Worm (Caenorhabditis elegans) whole organism, mixed stage, embryonic: ENCODE data around the gene madf-4.

Source experiments
- M03D4.4 ChIP-seq: sonication (generic microtip); optimal IDR thresholded peaks from 2 replicates; lab custom pipeline; 2017; ENCODE audit warnings: mild to moderate bottlenecking, missing genetic modification characterization, missing compliant biosample characterization
- bed-3 ChIP-seq: fragments of 200-800 bp; sonication (Bioruptor generic); optimal IDR thresholded peaks from 3 replicates; lab custom pipeline; 2018; ENCODE audit warnings: mild to moderate bottlenecking, missing genetic modification characterization, moderate library complexity, missing compliant biosample characterization
- blmp-1 ChIP-seq: fragments of 150-350 bp; optimal IDR thresholded peaks from 2 replicates; lab custom pipeline; 2014; ENCODE audit warnings: missing biosample characterization, missing genetic modification characterization
- ceh-43 ChIP-seq: fragments of 200-800 bp; sonication (Bioruptor generic); optimal IDR thresholded peaks from 2 replicates; lab custom pipeline; 2018; ENCODE audit warnings: mild to moderate bottlenecking, missing genetic modification characterization, moderate library complexity, missing compliant biosample characterization
- ceh-83 ChIP-seq: fragments of 200-800 bp; sonication (Bioruptor generic); optimal IDR thresholded peaks from 2 replicates; lab custom pipeline; 2018; ENCODE audit warnings: mild to moderate bottlenecking, missing genetic modification characterization, missing compliant biosample characterization
- ces-1 ChIP-seq: fragments of 150-350 bp; optimal IDR thresholded peaks from 2 replicates; lab custom pipeline; 2014; ENCODE audit warnings: missing biosample characterization, missing genetic modification reagents, missing genetic modification characterization
- cnd-1 ChIP-seq: fragments of 200-800 bp; sonication (Bioruptor generic); optimal IDR thresholded peaks from 2 replicates; lab custom pipeline; 2018; ENCODE audit warnings: mild to moderate bottlenecking, missing genetic modification characterization, missing compliant biosample characterization
- drap-1 ChIP-seq: fragments of 200-800 bp; sonication (Bioruptor generic); optimal IDR thresholded peaks from 3 replicates; lab custom pipeline; 2018; ENCODE audit warnings: mild to moderate bottlenecking, missing genetic modification characterization, missing compliant biosample characterization
- elt-3 ChIP-seq: fragments of 150-350 bp; optimal IDR thresholded peaks from 2 replicates; lab custom pipeline; 2014; ENCODE audit warnings: missing biosample characterization, missing genetic modification characterization
- flh-1 ChIP-seq: fragments of 200-800 bp; sonication (Bioruptor generic); optimal IDR thresholded peaks from 2 replicates; lab custom pipeline; 2018; ENCODE audit warnings: mild to moderate bottlenecking, missing genetic modification characterization, moderate library complexity, missing compliant biosample characterization
- ham-2 ChIP-seq: fragments of 200-800 bp; sonication (Bioruptor generic); optimal IDR thresholded peaks from 2 replicates; lab custom pipeline; 2018; ENCODE audit warnings: mild to moderate bottlenecking, missing genetic modification characterization, missing compliant biosample characterization
- hlh-1 ChIP-seq: fragments of 150-350 bp; optimal IDR thresholded peaks from 2 replicates; lab custom pipeline; 2014; ENCODE audit warnings: missing biosample characterization, missing genetic modification reagents, missing genetic modification characterization
- lin-13 ChIP-seq: fragments of 150-350 bp; optimal IDR thresholded peaks from 2 replicates; lab custom pipeline; 2014; ENCODE audit warnings: missing biosample characterization, missing genetic modification characterization
- lin-32 ChIP-seq: fragments of 200-800 bp; sonication (Bioruptor generic); optimal IDR thresholded peaks from 2 replicates; lab custom pipeline; 2018; ENCODE audit warnings: mild to moderate bottlenecking, missing genetic modification characterization, missing compliant biosample characterization
- lsy-2 ChIP-seq: fragments of 150-350 bp; optimal IDR thresholded peaks from 2 replicates; lab custom pipeline; 2014; ENCODE audit warnings: missing biosample characterization, missing genetic modification characterization
- mab-5 ChIP-seq: fragments of 150-350 bp; optimal IDR thresholded peaks from 2 replicates; lab custom pipeline; 2014; ENCODE audit warnings: missing biosample characterization, missing genetic modification characterization
- mep-1 ChIP-seq: fragments of 150-350 bp; optimal IDR thresholded peaks from 2 replicates; lab custom pipeline; 2017; ENCODE audit warnings: missing biosample characterization, missing genetic modification reagents, missing genetic modification characterization, inconsistent platforms
- mls-2 ChIP-seq: sonication (generic microtip); optimal IDR thresholded peaks from 2 replicates; lab custom pipeline; 2016; ENCODE audit warnings: mild to moderate bottlenecking, missing genetic modification characterization, moderate library complexity, missing compliant biosample characterization
- nhr-12 ChIP-seq: fragments of 150-350 bp; optimal IDR thresholded peaks from 2 replicates; lab custom pipeline; 2014; ENCODE audit warnings: missing biosample characterization, missing genetic modification characterization
- nhr-237 ChIP-seq: fragments of 150-350 bp; optimal IDR thresholded peaks from 2 replicates; lab custom pipeline; 2014; ENCODE audit warnings: missing biosample characterization, missing genetic modification characterization
- nhr-28 ChIP-seq: fragments of 150-350 bp; optimal IDR thresholded peaks from 2 replicates; lab custom pipeline; 2014; ENCODE audit warnings: missing biosample characterization, missing genetic modification characterization
- nhr-76 ChIP-seq: sonication (generic microtip); optimal IDR thresholded peaks from 2 replicates; lab custom pipeline; 2017; ENCODE audit warnings: missing biosample characterization, missing genetic modification characterization
- pha-4 ChIP-seq: fragments of 150-350 bp; optimal IDR thresholded peaks from 2 replicates; lab custom pipeline; 2018; ENCODE audit warnings: missing biosample characterization, missing genetic modification reagents, missing genetic modification characterization
- sem-2 ChIP-seq: fragments of 200-800 bp; sonication (Bioruptor generic); optimal IDR thresholded peaks from 2 replicates; lab custom pipeline; 2018; ENCODE audit warnings: mild to moderate bottlenecking, missing genetic modification characterization, missing compliant biosample characterization
- snpc-4 ChIP-seq: fragments of 150-350 bp; optimal IDR thresholded peaks from 2 replicates; lab custom pipeline; 2014; ENCODE audit warnings: missing biosample characterization, missing genetic modification characterization
- sptf-1 ChIP-seq: sonication (generic microtip); optimal IDR thresholded peaks from 2 replicates; lab custom pipeline; 2017; ENCODE audit warnings: mild to moderate bottlenecking, missing genetic modification characterization, moderate library complexity, missing compliant biosample characterization
- tbx-8 ChIP-seq: fragments of 200-800 bp; sonication (Bioruptor generic); optimal IDR thresholded peaks from 2 replicates; lab custom pipeline; 2018; ENCODE audit warnings: mild to moderate bottlenecking, missing genetic modification characterization, moderate library complexity, missing compliant biosample characterization
- unc-120 ChIP-seq: sonication (generic microtip); optimal IDR thresholded peaks from 2 replicates; lab custom pipeline; 2017; ENCODE audit warnings: missing genetic modification characterization, missing compliant biosample characterization; ENCODE audit not compliant: poor library complexity, severe bottlenecking
- unc-39 ChIP-seq: fragments of 150-350 bp; optimal IDR thresholded peaks from 2 replicates; lab custom pipeline; 2014; ENCODE audit warnings: missing biosample characterization, missing genetic modification characterization
- unc-62 ChIP-seq: fragments of 150-350 bp; optimal IDR thresholded peaks from 2 replicates; lab custom pipeline; 2014; ENCODE audit warnings: missing biosample characterization, missing genetic modification reagents, missing genetic modification characterization
- zip-8 ChIP-seq: fragments of 150-350 bp; optimal IDR thresholded peaks from 2 replicates; lab custom pipeline; 2014; ENCODE audit warnings: missing biosample characterization, missing genetic modification characterization
- ztf-11 ChIP-seq: fragments of 150-350 bp; optimal IDR thresholded peaks from 2 replicates; lab custom pipeline; 2014; ENCODE audit warnings: missing biosample characterization, missing genetic modification characterization

madf-4 gene

DNA sequence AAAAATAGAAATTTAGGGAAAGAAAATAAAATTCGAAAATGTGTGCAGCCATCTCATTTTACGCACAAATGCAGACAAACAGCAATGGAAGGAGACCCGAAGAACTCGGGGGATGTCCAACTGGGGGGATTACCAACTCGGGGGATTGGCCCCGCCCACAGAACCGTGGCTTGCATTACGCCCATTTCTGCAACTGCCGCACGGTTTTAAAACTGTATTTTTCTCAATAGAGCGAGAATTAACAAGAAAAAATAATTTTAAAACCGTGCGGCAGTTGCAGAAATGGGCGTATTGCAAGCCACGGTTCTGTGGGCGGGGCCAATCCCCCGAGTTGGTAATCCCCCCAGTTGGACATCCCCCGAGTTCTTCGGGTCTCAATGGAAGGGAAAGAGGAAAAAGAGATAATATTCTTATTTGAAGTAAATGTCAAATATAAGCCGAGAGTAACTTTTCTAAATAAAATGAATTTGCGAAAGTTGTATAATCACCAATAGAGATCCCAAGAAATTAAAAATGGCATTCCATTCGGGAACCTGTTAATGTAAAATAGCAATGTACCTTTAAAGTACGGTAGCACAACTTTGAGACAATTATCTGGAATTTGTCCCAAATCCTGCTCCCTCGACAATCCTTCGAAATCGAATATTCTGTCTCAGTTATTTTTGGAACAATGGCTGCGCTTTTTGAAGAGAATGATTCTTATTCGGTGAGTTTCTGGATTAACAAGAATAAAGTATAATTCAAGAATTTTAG, 18.6 kb upstream of the madf-4 start, which contains the start of the genes ruvb-1 and tofu-1:
TSS of gene ruvb-1 (minus strand) at position 72 of the 753 bp plus-strand sequence.
TSS of gene tofu-1 (plus strand) at position 417 of the 753 bp plus-strand sequence.
- TF ChIP-seq unc-120 (tag; lab: Kevin White, UChicago) (peak; percentile 28), mep-1 (tag; lab: Kevin White, UChicago) (peak; percentile 34), cnd-1 (tag; lab: Kevin White, UChicago) (peak; percentile 12), sptf-1 (peak; percentile 50), lsy-2 (peak; percentile 27), ham-2 (GFP tag; lab: Kevin White, UChicago) (peak; percentile 19), lin-13 (tag; lab: Kevin White, UChicago) (peak; percentile 24), ces-1 (peak; percentile 28)

DNA sequence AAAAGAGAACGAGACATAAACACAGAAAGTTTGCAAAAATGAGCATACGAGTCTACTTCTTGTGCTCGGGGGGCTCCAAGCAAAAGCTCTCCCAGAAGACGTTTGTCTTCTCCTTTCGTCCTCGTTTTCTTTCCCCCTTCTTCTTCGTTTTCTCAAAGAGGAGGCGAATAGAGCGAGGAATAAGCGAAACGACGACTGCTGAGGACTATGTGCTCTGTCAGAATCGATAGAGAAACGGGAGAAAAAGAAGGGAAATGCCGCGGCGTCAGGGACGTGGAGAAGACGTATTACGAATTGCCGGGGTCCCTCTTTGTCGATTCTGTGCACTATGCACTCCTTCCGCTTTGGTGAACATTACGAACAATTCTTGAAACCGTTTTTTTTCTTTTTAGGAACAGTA, 16.1 kb upstream of the madf-4 start:
- no peak for TF ChIP-seq ham-2 (GFP tag; lab: Kevin White, UChicago)
- TF ChIP-seq ces-1 = peak; percentile 46

DNA sequence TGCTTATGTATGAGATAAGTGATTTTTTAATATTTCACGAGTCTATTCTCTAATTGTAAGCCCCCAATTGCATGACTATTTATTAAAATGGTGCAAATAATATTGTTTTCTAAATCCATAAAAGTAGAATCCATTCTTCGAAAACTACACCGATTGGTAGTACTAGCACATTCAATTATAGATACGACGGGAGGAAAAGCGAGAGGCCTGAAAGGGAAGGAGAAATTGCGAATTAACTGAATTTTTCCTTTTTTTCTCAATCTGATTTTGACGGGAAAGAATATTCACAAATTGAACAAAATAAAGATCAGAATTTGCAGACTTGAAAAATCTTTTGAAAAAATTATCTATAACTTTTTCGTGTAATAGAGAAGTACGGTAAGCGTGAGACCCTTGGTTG, 14.9 kb upstream of the madf-4 start:
- TF ChIP-seq elt-3 = no peak
- TF ChIP-seq unc-120 (tag; lab: Kevin White, UChicago) = no peak
- no peak for TF ChIP-seq snpc-4 (tag; lab: Kevin White, UChicago)
- TF ChIP-seq nhr-12 (tag; lab: Kevin White, UChicago) = no peak
- no peak for TF ChIP-seq hlh-1 (tag; lab: Kevin White, UChicago)
- peak; percentile 89 for TF ChIP-seq ces-1

DNA sequence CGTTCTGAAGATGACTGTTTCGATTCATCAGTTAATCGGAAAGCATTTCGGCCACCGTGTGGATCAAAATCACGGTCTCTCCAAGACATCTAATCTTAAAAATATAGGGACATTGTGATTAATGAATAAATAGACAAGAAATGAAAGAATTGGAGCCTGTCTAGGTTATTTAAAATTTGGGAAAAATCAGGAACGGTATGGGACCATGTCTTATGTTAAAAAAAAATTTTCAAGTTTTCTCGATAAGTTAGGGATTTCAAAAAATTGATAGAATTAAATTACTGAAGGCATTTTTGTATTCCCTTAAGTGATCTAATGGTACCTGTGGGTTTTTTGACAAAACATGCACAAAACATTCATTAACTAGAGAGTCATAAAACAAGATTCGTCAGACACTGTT, 13.8 kb upstream of the madf-4 start, which contains the start of gene unc-41:
TSS of gene unc-41 (minus strand) at position 101 of the 400 bp plus-strand sequence.
- TF ChIP-seq blmp-1 (tag; lab: Kevin White, UChicago) (no peak), sem-2 (GFP tag; lab: Kevin White, UChicago) (no peak), ces-1 (no peak), lsy-2 (no peak)
- TF ChIP-seq, all 35 proteins: peak for 0

DNA sequence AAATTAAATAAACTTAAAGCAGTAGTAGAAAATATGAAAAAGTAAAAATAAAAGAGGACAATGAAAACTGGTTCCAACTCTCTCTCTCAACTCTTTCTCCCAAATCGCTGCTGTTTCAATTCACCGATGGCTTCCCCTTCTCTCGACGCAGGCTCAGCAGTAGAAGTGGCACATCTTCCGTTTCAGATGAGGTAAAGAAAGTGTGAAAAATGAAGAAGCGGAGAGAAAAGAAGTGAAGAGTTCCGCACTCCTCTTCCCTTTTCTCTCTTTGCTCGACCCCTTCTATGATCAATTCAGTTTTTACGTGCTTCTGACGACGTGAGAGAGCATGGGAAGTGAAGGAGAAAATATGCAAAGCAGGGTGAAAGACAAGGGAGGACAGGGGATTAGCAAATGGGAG, 12.0 kb upstream of the madf-4 start:
- TF ChIP-seq zip-8 (tag; lab: Kevin White, UChicago) (no peak), nhr-237 (no peak), ces-1 (peak; percentile 40), mep-1 (tag; lab: Kevin White, UChicago) (no peak), nhr-28 (no peak), hlh-1 (tag; lab: Kevin White, UChicago) (no peak)

DNA sequence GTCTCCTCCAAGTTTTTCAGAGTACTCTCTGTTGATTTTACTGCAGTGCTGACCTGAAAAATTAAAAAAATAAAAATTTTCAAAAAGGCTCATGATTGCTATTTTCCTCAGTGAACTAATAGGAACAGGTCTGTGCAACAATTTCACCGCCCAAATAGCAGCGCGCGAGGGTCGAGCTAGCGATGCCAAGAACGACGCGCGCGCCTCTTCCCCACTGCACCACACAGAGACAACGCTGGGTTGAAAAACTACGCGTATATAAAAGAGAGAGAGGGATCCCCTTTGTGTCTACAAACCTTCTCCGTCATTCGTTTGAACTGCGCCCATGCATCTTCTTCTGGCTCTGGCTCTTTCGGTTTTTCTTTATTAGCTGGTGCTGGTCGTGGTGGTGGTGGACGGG, 7.8 kb upstream of the madf-4 start:
- TF ChIP-seq mab-5 (tag; lab: Kevin White, UChicago) (no peak), ceh-43 (GFP tag; lab: Kevin White, UChicago) (peak; percentile 93), drap-1 (peak; percentile 97), sptf-1 (peak; percentile 97), lsy-2 (peak; percentile 28), flh-1 (GFP tag; lab: Kevin White, UChicago) (peak; percentile 86), ztf-11 (tag; lab: Kevin White, UChicago) (peak; percentile 25), nhr-76 (tag; lab: Kevin White, UChicago) (no peak), unc-62 (GFP tag; lab: Kevin White, UChicago) (peak; percentile 51), M03D4.4 (tag; lab: Kevin White, UChicago) (peak; percentile 95), blmp-1 (tag; lab: Kevin White, UChicago) (no peak), mls-2 (tag; lab: Kevin White, UChicago) (peak; percentile 96), ceh-83 (GFP tag; lab: Kevin White, UChicago) (peak; percentile 94), tbx-8 (peak; percentile 89), nhr-237 (no peak), pha-4 (tag; lab: Kevin White, UChicago) (peak; percentile 72), snpc-4 (tag; lab: Kevin White, UChicago) (no peak), unc-39 (tag; lab: Kevin White, UChicago) (peak; percentile 44), ham-2 (GFP tag; lab: Kevin White, UChicago) (peak; percentile 88), lin-13 (tag; lab: Kevin White, UChicago) (peak; percentile 58), elt-3 (no peak), bed-3 (GFP tag; lab: Kevin White, UChicago) (peak; percentile 90), sem-2 (GFP tag; lab: Kevin White, UChicago) (peak; percentile 89), mep-1 (tag; lab: Kevin White, UChicago) (peak; percentile 53), nhr-28 (peak; percentile 30), lin-32 (peak; percentile 92), cnd-1 (tag; lab: Kevin White, UChicago) (peak; percentile 93), hlh-1 (tag; lab: Kevin White, UChicago) (peak; percentile 15), zip-8 (tag; lab: Kevin White, UChicago) (no peak), unc-120 (tag; lab: Kevin White, UChicago) (peak; percentile 88), ces-1 (no peak)
- TF ChIP-seq, all 35 proteins: peak for 23
